Worm (Caenorhabditis elegans) whole organism, L4 larva: Measurements from ENCODE around the gene C51E3.10.

ENCODE experiments used
- ama-1 ChIP-seq: fragments of 150-350 bp; optimal IDR thresholded peaks from 2 replicates; lab custom pipeline; 2014; ENCODE audit warnings: inconsistent platforms, mixed read lengths
- ceh-82 ChIP-seq: sonication (generic microtip); optimal IDR thresholded peaks from 2 replicates; lab custom pipeline; 2017; ENCODE audit warnings: missing biosample characterization, missing genetic modification characterization
- fkh-10 ChIP-seq: fragments of 150-350 bp; optimal IDR thresholded peaks from 2 replicates; lab custom pipeline; 2014; ENCODE audit warnings: missing biosample characterization, missing genetic modification reagents, missing genetic modification characterization
- fos-1 ChIP-seq: fragments of 150-350 bp; optimal IDR thresholded peaks from 2 replicates; lab custom pipeline; 2014; ENCODE audit warnings: missing biosample characterization, missing genetic modification characterization
- lin-39 ChIP-seq: fragments of 150-350 bp; optimal IDR thresholded peaks from 2 replicates; lab custom pipeline; 2014; ENCODE audit warnings: missing biosample characterization, missing genetic modification reagents, missing genetic modification characterization
- mdl-1 ChIP-seq, 2 experiments: fragments of 150-350 bp in 1 of 2; sonication (generic microtip) in 1 of 2; optimal IDR thresholded peaks; 2 replicates each; lab custom pipeline; 2014 to 2017; ENCODE audit warnings: missing biosample characterization in 2 of 2, missing genetic modification characterization in 2 of 2
- nhr-11 ChIP-seq: fragments of 150-350 bp; optimal IDR thresholded peaks from 2 replicates; lab custom pipeline; 2014; ENCODE audit warnings: missing biosample characterization, missing genetic modification characterization
- nhr-76 ChIP-seq: fragments of 150-350 bp; optimal IDR thresholded peaks from 2 replicates; lab custom pipeline; 2014; ENCODE audit warnings: missing biosample characterization, missing genetic modification characterization
- unc-130 ChIP-seq: sonication (generic microtip); optimal IDR thresholded peaks from 2 replicates; lab custom pipeline; 2016; ENCODE audit warnings: missing genetic modification reagents, missing genetic modification characterization, missing compliant biosample characterization
- vab-7 ChIP-seq: fragments of 200-800 bp; sonication (Bioruptor generic); IDR thresholded peaks from 2 replicates; pipeline ENCODE4 v1.3.6; 2022; ENCODE audit warnings: missing genetic modification reagents, missing genetic modification characterization, missing compliant biosample characterization

DNA sequence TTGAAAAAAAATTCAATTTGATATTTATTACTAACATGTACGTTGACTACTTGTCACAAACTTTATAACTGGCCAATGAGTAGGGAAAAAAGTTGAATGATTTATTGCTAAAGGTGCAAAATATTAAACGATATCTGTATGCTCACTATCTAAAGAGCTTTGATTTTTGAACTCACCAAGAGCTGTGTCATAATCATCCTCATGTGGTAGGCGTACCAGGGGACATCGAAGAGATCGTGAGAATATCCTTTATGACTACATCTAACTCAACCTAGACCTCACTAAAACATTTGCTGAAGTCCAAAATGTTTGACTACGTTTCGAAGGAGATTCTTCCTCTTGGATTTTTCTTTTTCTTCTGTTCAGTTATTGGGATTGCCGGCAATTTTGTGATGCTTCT, 8.7 kb downstream of the C51E3.10 start, which contains the start of gene srsx-28:
- TF ChIP-seq fos-1 (tag; lab: Kevin White, UChicago) (no peak), vab-7 (no peak), nhr-76 (tag; lab: Kevin White, UChicago) (no peak), ceh-82 (tag; lab: Kevin White, UChicago) (no peak), lin-39 (tag; lab: Kevin White, UChicago) (no peak), nhr-11 (tag; lab: Kevin White, UChicago) (no peak), fkh-10 (GFP tag; lab: Kevin White, UChicago) (no peak), mdl-1 (tag; optimal IDR thresholded peaks at IDR 0.05; lab: Kevin White, UChicago) (no peak), unc-130 (no peak), ama-1 (lab: Kevin White, UChicago) (no peak)
